Worm (Caenorhabditis elegans) whole organism, L4 larva: ENCODE results near the gene csb-1.

Experiments used
- F10B5.3 ChIP-seq: sonication (generic microtip); optimal IDR thresholded peaks from 2 replicates; lab custom pipeline; 2016; ENCODE audit warnings: mild to moderate bottlenecking, missing genetic modification characterization, missing compliant biosample characterization
- F26F4.8 ChIP-seq: fragments of 200-800 bp; sonication (Bioruptor generic); conservative IDR thresholded peaks from 2 replicates; pipeline ENCODE4 v1.3.6; 2022; ENCODE audit warnings: missing genetic modification characterization, missing compliant biosample characterization
- F49E8.2 ChIP-seq: sonication (generic microtip); optimal IDR thresholded peaks from 2 replicates; lab custom pipeline; 2016; ENCODE audit warnings: missing compliant biosample characterization, mild to moderate bottlenecking, missing genetic modification characterization, borderline replicate concordance
- Y105C5A.15 ChIP-seq: fragments of 200-800 bp; sonication (Bioruptor generic); IDR thresholded peaks from 2 replicates; pipeline ENCODE4 v1.3.6; 2022; ENCODE audit warnings: missing genetic modification characterization, missing compliant biosample characterization
- Y75B8A.6 ChIP-seq: fragments of 200-800 bp; sonication (Bioruptor generic); IDR thresholded peaks from 2 replicates; pipeline ENCODE4 v1.3.6; 2022; ENCODE audit warnings: missing genetic modification reagents, missing genetic modification characterization, missing compliant biosample characterization
- ZK337.2 ChIP-seq: fragments of 200-800 bp; sonication (Bioruptor generic); IDR thresholded peaks from 2 replicates; pipeline ENCODE4 v1.3.6; 2022; ENCODE audit warnings: missing genetic modification reagents, missing genetic modification characterization, missing compliant biosample characterization
- ZK546.5 ChIP-seq, 2 experiments: sonication (generic microtip); optimal IDR thresholded peaks; 2 replicates each; lab custom pipeline; 2017; ENCODE audit warnings: missing biosample characterization in 2 of 2, missing genetic modification characterization in 2 of 2
- aly-2 ChIP-seq: sonication (generic microtip); optimal IDR thresholded peaks from 2 replicates; lab custom pipeline; 2018; ENCODE audit warnings: missing biosample characterization, missing genetic modification characterization
- ceh-28 ChIP-seq: fragments of 150-350 bp; optimal IDR thresholded peaks from 2 replicates; lab custom pipeline; 2014; ENCODE audit warnings: missing biosample characterization, missing genetic modification reagents, missing genetic modification characterization
- ceh-32 ChIP-seq: sonication (generic microtip); optimal IDR thresholded peaks from 2 replicates; lab custom pipeline; 2016; ENCODE audit warnings: mild to moderate bottlenecking, missing genetic modification characterization, missing compliant biosample characterization; ENCODE audit not compliant: poor library complexity
- ceh-82 ChIP-seq: sonication (generic microtip); optimal IDR thresholded peaks from 2 replicates; lab custom pipeline; 2017; ENCODE audit warnings: missing biosample characterization, missing genetic modification characterization
- ces-1 ChIP-seq: fragments of 150-350 bp; sonication (generic microtip); optimal IDR thresholded peaks from 4 replicates; lab custom pipeline; 2014; ENCODE audit warnings: missing biosample characterization, missing genetic modification reagents, missing genetic modification characterization
- cey-2 ChIP-seq: sonication (generic microtip); optimal IDR thresholded peaks from 3 replicates; lab custom pipeline; 2017; ENCODE audit warnings: missing genetic modification characterization, mild to moderate bottlenecking, missing compliant biosample characterization, antibody characterized with exemption, borderline replicate concordance; ENCODE audit not compliant: insufficient read depth
- daf-12 ChIP-seq: fragments of 150-350 bp; optimal IDR thresholded peaks from 2 replicates; lab custom pipeline; 2014; ENCODE audit warnings: missing biosample characterization, missing genetic modification reagents, missing genetic modification characterization
- daf-16 ChIP-seq, 3 experiments: sonication (generic microtip); optimal IDR thresholded peaks; 2 replicates each; lab custom pipeline; 2016 to 2017; ENCODE audit warnings: missing genetic modification characterization in 3 of 3, missing genetic modification reagents in 3 of 3, mild to moderate bottlenecking in 2 of 3, missing compliant biosample characterization in 2 of 3, missing biosample characterization in 1 of 3, moderate library complexity in 1 of 3
- daf-19 ChIP-seq: fragments of 200-800 bp; sonication (Bioruptor generic); conservative IDR thresholded peaks from 2 replicates; pipeline ENCODE4 v1.3.6; 2022; ENCODE audit warnings: missing genetic modification characterization, missing compliant biosample characterization
- daf-8 ChIP-seq: fragments of 200-800 bp; sonication (Bioruptor generic); IDR thresholded peaks from 2 replicates; pipeline ENCODE4 v1.3.6; 2022; ENCODE audit warnings: missing genetic modification characterization, missing compliant biosample characterization
- dmd-6 ChIP-seq: fragments of 200-800 bp; sonication (Bioruptor generic); IDR thresholded peaks from 2 replicates; pipeline ENCODE4 v1.3.6; 2022; ENCODE audit warnings: missing genetic modification reagents, missing genetic modification characterization, missing compliant biosample characterization
- dmd-8 ChIP-seq: fragments of 200-800 bp; sonication (Bioruptor generic); IDR thresholded peaks from 2 replicates; pipeline ENCODE4 v1.3.6; 2022; ENCODE audit warnings: missing genetic modification characterization, missing compliant biosample characterization
- duxl-1 ChIP-seq: sonication (generic microtip); optimal IDR thresholded peaks from 2 replicates; lab custom pipeline; 2016; ENCODE audit warnings: mild to moderate bottlenecking, missing genetic modification characterization, moderate library complexity, missing compliant biosample characterization; ENCODE audit not compliant: poor library complexity
- dve-1 ChIP-seq: sonication (generic microtip); optimal IDR thresholded peaks from 2 replicates; lab custom pipeline; 2017; ENCODE audit warnings: antibody characterized with exemption, mild to moderate bottlenecking, missing genetic modification characterization, missing compliant biosample characterization; ENCODE audit not compliant: insufficient read depth
- fkh-10 ChIP-seq: fragments of 150-350 bp; optimal IDR thresholded peaks from 2 replicates; lab custom pipeline; 2014; ENCODE audit warnings: missing biosample characterization, missing genetic modification reagents, missing genetic modification characterization
- gei-8 ChIP-seq: fragments of 200-800 bp; sonication (Bioruptor generic); optimal IDR thresholded peaks from 2 replicates; lab custom pipeline; 2018; ENCODE audit warnings: mild to moderate bottlenecking, missing genetic modification characterization, missing compliant biosample characterization
- hif-1 ChIP-seq, 2 experiments: sonication (generic microtip); optimal IDR thresholded peaks; 2 replicates each; lab custom pipeline; 2016 to 2017; ENCODE audit warnings: missing compliant biosample characterization in 2 of 2, missing genetic modification characterization in 2 of 2, missing genetic modification reagents in 2 of 2, missing genotype in 2 of 2, mild to moderate bottlenecking in 1 of 2
- hlh-11 ChIP-seq: fragments of 200-800 bp; sonication (Bioruptor generic); optimal IDR thresholded peaks from 2 replicates; lab custom pipeline; 2018; ENCODE audit warnings: mild to moderate bottlenecking, missing genetic modification characterization, missing compliant biosample characterization
- lim-7 ChIP-seq: fragments of 200-800 bp; sonication (Bioruptor generic); IDR thresholded peaks from 2 replicates; pipeline ENCODE4 v1.3.6; 2022; ENCODE audit warnings: missing genetic modification characterization, missing compliant biosample characterization
- lin-1 ChIP-seq: fragments of 200-800 bp; sonication (Bioruptor generic); IDR thresholded peaks from 2 replicates; pipeline ENCODE4 v1.3.6; 2022; ENCODE audit warnings: missing genetic modification reagents, missing genetic modification characterization, missing compliant biosample characterization
- lir-3 ChIP-seq: sonication (generic microtip); optimal IDR thresholded peaks from 2 replicates; lab custom pipeline; 2016; ENCODE audit warnings: mild to moderate bottlenecking, missing genetic modification characterization, missing compliant biosample characterization
- lsy-2 ChIP-seq, 2 experiments: fragments of 150-350 bp in 1 of 2; sonication (generic microtip) in 1 of 2; optimal IDR thresholded peaks; 2 replicates each; lab custom pipeline; 2014 to 2017; ENCODE audit warnings: missing biosample characterization in 2 of 2, missing genetic modification characterization in 2 of 2
- madf-5 ChIP-seq, 2 experiments: fragments of 200-800 bp; sonication (Bioruptor generic); IDR thresholded peaks; 2 replicates each; pipeline ENCODE4 v1.3.6; 2022; ENCODE audit warnings: missing compliant biosample characterization in 2 of 2, missing genetic modification characterization in 2 of 2
- mxl-2 ChIP-seq: fragments of 200-800 bp; sonication (Bioruptor generic); conservative IDR thresholded peaks from 2 replicates; pipeline ENCODE4 v1.3.6; 2022; ENCODE audit warnings: missing genetic modification reagents, missing genetic modification characterization, missing compliant biosample characterization
- nhr-10 ChIP-seq: fragments of 150-350 bp; optimal IDR thresholded peaks from 2 replicates; lab custom pipeline; 2014; ENCODE audit warnings: missing biosample characterization, missing genetic modification characterization
- nhr-102 ChIP-seq: sonication (generic microtip); optimal IDR thresholded peaks from 2 replicates; lab custom pipeline; 2016; ENCODE audit warnings: mild to moderate bottlenecking, missing genetic modification characterization, moderate library complexity, missing compliant biosample characterization
- nhr-237 ChIP-seq: sonication (generic microtip); optimal IDR thresholded peaks from 2 replicates; lab custom pipeline; 2017; ENCODE audit warnings: missing biosample characterization, missing genetic modification characterization
- nhr-25 ChIP-seq: sonication (generic microtip); optimal IDR thresholded peaks from 2 replicates; lab custom pipeline; 2017; ENCODE audit warnings: missing genetic modification characterization, mild to moderate bottlenecking, missing compliant biosample characterization, antibody characterized with exemption, moderate library complexity, borderline replicate concordance; ENCODE audit not compliant: insufficient read depth
- nhr-76 ChIP-seq: fragments of 150-350 bp; optimal IDR thresholded peaks from 2 replicates; lab custom pipeline; 2014; ENCODE audit warnings: missing biosample characterization, missing genetic modification characterization
- pha-4 ChIP-seq, 2 experiments: fragments of 150-350 bp in 1 of 2; fragments of 200-800 bp in 1 of 2; sonication (Bioruptor generic) in 1 of 2; IDR thresholded peaks in 1 of 2; optimal IDR thresholded peaks in 1 of 2; 2 replicates each; pipeline versions ENCODE4 v1.3.6 to Lab custom; 2014 to 2022; ENCODE audit warnings: missing genetic modification characterization in 2 of 2, missing genetic modification reagents in 2 of 2, missing biosample characterization in 1 of 2, missing compliant biosample characterization in 1 of 2
- sdz-12 ChIP-seq: fragments of 200-800 bp; sonication (Bioruptor generic); optimal IDR thresholded peaks from 2 replicates; lab custom pipeline; 2018; ENCODE audit warnings: mild to moderate bottlenecking, missing genetic modification characterization, missing compliant biosample characterization
- spr-1 ChIP-seq: sonication (generic microtip); optimal IDR thresholded peaks from 2 replicates; lab custom pipeline; 2016; ENCODE audit warnings: mild to moderate bottlenecking, missing genetic modification characterization, missing compliant biosample characterization
- tag-97 ChIP-seq: fragments of 200-800 bp; sonication (Bioruptor generic); IDR thresholded peaks from 2 replicates; pipeline ENCODE4 v1.3.6; 2022; ENCODE audit warnings: missing genetic modification characterization, missing compliant biosample characterization
- unc-39 ChIP-seq: sonication (generic microtip); optimal IDR thresholded peaks from 2 replicates; lab custom pipeline; 2017; ENCODE audit warnings: missing biosample characterization, missing genetic modification characterization
- vab-7 ChIP-seq: fragments of 200-800 bp; sonication (Bioruptor generic); IDR thresholded peaks from 2 replicates; pipeline ENCODE4 v1.3.6; 2022; ENCODE audit warnings: missing genetic modification reagents, missing genetic modification characterization, missing compliant biosample characterization
- zfp-2 ChIP-seq: sonication (generic microtip); optimal IDR thresholded peaks from 2 replicates; lab custom pipeline; 2016; ENCODE audit warnings: mild to moderate bottlenecking, missing genetic modification characterization, missing compliant biosample characterization
- zip-11 ChIP-seq: fragments of 200-800 bp; sonication (Bioruptor generic); IDR thresholded peaks from 2 replicates; pipeline ENCODE4 v1.3.6; 2022; ENCODE audit warnings: missing genetic modification characterization, missing compliant biosample characterization
- ztf-11 ChIP-seq: fragments of 150-350 bp; optimal IDR thresholded peaks from 2 replicates; lab custom pipeline; 2014; ENCODE audit warnings: missing biosample characterization, missing genetic modification characterization

The csb-1 gene

ce11 chrX:15846552-15846951 lies 19.2 kb downstream of the csb-1 start (continued):
- TF ChIP-seq hif-1 (tag; optimal IDR thresholded peaks at IDR 0.05; lab: Kevin White, UChicago) (no peak), daf-8 (GFP tag; lab: Robert Waterston, UW) (no peak)

- TF ChIP-seq ceh-32 (no peak), duxl-1 (no peak), dmd-8 (no peak), Y105C5A.15 (GFP tag; lab: Robert Waterston, UW) (no peak), dve-1 (tag; lab: Kevin White, UChicago) (no peak), gei-8 (GFP tag; lab: Kevin White, UChicago) (no peak), aly-2 (tag; lab: Kevin White, UChicago) (no peak), zfp-2 (tag; lab: Kevin White, UChicago) (no peak), unc-39 (tag; lab: Kevin White, UChicago) (no peak), spr-1 (tag; lab: Kevin White, UChicago) (no peak), hlh-11 (tag; lab: Kevin White, UChicago) (no peak), ces-1 (no peak), nhr-237 (tag; lab: Kevin White, UChicago) (no peak), tag-97 (GFP tag; lab: Robert Waterston, UW) (no peak), ZK337.2 (GFP tag; lab: Robert Waterston, UW) (no peak), ZK546.5 (tag; optimal IDR thresholded peaks at IDR 0.05; lab: Kevin White, UChicago) (no peak), F26F4.8 (no peak)
Observed at ce11 chrX:15844330-15844729, 21.4 kb downstream of the csb-1 start.

- TF ChIP-seq pha-4 (GFP tag; IDR thresholded peaks at IDR 0.05; lab: Robert Waterston, UW) (peak; percentile 52; the same call in 1 of the 2 replicates), pha-4 (tag; optimal IDR thresholded peaks at IDR 0.05; lab: Kevin White, UChicago) (no peak), vab-7 (GFP tag; lab: Robert Waterston, UW) (no peak), nhr-102 (tag; lab: Kevin White, UChicago) (peak; percentile 78), F10B5.3 (no peak), zip-11 (GFP tag; lab: Robert Waterston, UW) (no peak), F49E8.2 (tag; lab: Kevin White, UChicago) (no peak), ztf-11 (tag; lab: Kevin White, UChicago) (no peak), fkh-10 (GFP tag; lab: Kevin White, UChicago) (no peak), ZK546.5 (tag; optimal IDR thresholded peaks at IDR 0.05; lab: Kevin White, UChicago) (no peak), Y75B8A.6 (no peak), daf-12 (no peak), aly-2 (tag; lab: Kevin White, UChicago) (no peak), ceh-82 (tag; lab: Kevin White, UChicago) (no peak), sdz-12 (GFP tag; lab: Kevin White, UChicago) (no peak), Y105C5A.15 (GFP tag; lab: Robert Waterston, UW) (0 out of 2 replicates have a peak, but pooled peaks have one; percentile 31), lsy-2 (tag; optimal IDR thresholded peaks at IDR 0.05; lab: Kevin White, UChicago) (peak in 1 of 2 experiments; percentile 63), daf-19 (no peak), cey-2 (tag; lab: Kevin White, UChicago) (no peak), nhr-25 (tag; lab: Kevin White, UChicago) (no peak), lir-3 (tag; lab: Kevin White, UChicago) (no peak), dve-1 (tag; lab: Kevin White, UChicago) (peak; percentile 63), nhr-76 (tag; lab: Kevin White, UChicago) (no peak), hlh-11 (tag; lab: Kevin White, UChicago) (peak; percentile 89), mxl-2 (GFP tag; lab: Robert Waterston, UW) (peak; percentile 38; the same call in 1 of the 2 replicates), madf-5 (GFP tag; IDR thresholded peaks at IDR 0.05; lab: Robert Waterston, UW) (no peak), lin-1 (GFP tag; lab: Robert Waterston, UW) (peak; percentile 37; the same call in 1 of the 2 replicates), lim-7 (GFP tag; lab: Robert Waterston, UW) (no peak), daf-16 (GFP tag; optimal IDR thresholded peaks at IDR 0.05; lab: Kevin White, UChicago) (peak in 1 of 2 experiments; percentile 70), daf-16 (tag; optimal IDR thresholded peaks at IDR 0.05; lab: Kevin White, UChicago) (peak; percentile 52), nhr-10 (peak; percentile 53), dmd-6 (GFP tag; lab: Robert Waterston, UW) (peak; percentile 99), ceh-28 (tag; lab: Kevin White, UChicago) (no peak), ZK337.2 (GFP tag; lab: Robert Waterston, UW) (no peak)
Observed at ce11 chrX:15842492-15842891, 23.2 kb downstream of the csb-1 start.
